Fruit fly (Drosophila melanogaster) whole organism, prepupa: ENCODE results near the gene CG3251.

ENCODE experiments used
- Blimp-1 ChIP-seq: fragments of 200-800 bp; sonication (Bioruptor generic); optimal IDR thresholded peaks from 3 replicates; lab custom pipeline; 2017; ENCODE audit warnings: missing biosample characterization, missing genetic modification characterization, mild to moderate bottlenecking, moderate library complexity, missing genetic modification reagents
- CG11294 ChIP-seq: fragments of 200-800 bp; sonication (Bioruptor generic); IDR thresholded peaks from 2 replicates; pipeline ENCODE4 v1.3.6; 2022; ENCODE audit warnings: missing biosample characterization, missing genetic modification characterization
- CG6163 ChIP-seq: fragments of 200-800 bp; sonication (Bioruptor generic); IDR thresholded peaks from 3 replicates; pipeline ENCODE4 v1.3.6; 2022; ENCODE audit warnings: missing biosample characterization, missing genetic modification characterization
- CG6276 ChIP-seq: fragments of 200-800 bp; sonication (Bioruptor generic); optimal IDR thresholded peaks from 2 replicates; lab custom pipeline; 2017; ENCODE audit warnings: missing biosample characterization, mild to moderate bottlenecking, missing genetic modification characterization
- CG6792 ChIP-seq: fragments of 200-800 bp; sonication (Bioruptor generic); optimal IDR thresholded peaks from 3 replicates; lab custom pipeline; 2016; ENCODE audit warnings: missing biosample characterization, missing genetic modification characterization
- CG8119 ChIP-seq: fragments of 200-800 bp; sonication (Bioruptor generic); IDR thresholded peaks from 3 replicates; pipeline ENCODE4 v1.3.6; 2022; ENCODE audit warnings: missing biosample characterization, missing genetic modification characterization
- CG9139 ChIP-seq: fragments of 200-800 bp; sonication (Bioruptor generic); optimal IDR thresholded peaks from 3 replicates; lab custom pipeline; 2017; ENCODE audit warnings: missing biosample characterization, mild to moderate bottlenecking, missing genetic modification characterization
- Eip75B ChIP-seq: fragments of 200-800 bp; sonication (Bioruptor generic); optimal IDR thresholded peaks from 3 replicates; lab custom pipeline; 2016; ENCODE audit warnings: missing biosample characterization, missing genetic modification characterization
- Eip78C ChIP-seq: fragments of 200-800 bp; sonication (Bioruptor generic); peaks from one replicate; lab custom pipeline; 2016; ENCODE audit warnings: missing biosample characterization, missing genetic modification characterization
- Lpt ChIP-seq: fragments of 200-800 bp; sonication (Bioruptor generic); optimal IDR thresholded peaks from 3 replicates; lab custom pipeline; 2016; ENCODE audit warnings: missing biosample characterization, missing genetic modification characterization
- Sox15 ChIP-seq: fragments of 200-800 bp; sonication (Bioruptor generic); optimal IDR thresholded peaks from 3 replicates; lab custom pipeline; 2016; ENCODE audit warnings: missing biosample characterization, missing genetic modification characterization
- ss ChIP-seq, 2 experiments: fragments of 200-800 bp; sonication (Bioruptor generic); optimal IDR thresholded peaks; 2 replicates in 1 of 2; 3 replicates in 1 of 2; lab custom pipeline; 2017 to 2018; ENCODE audit warnings: mild to moderate bottlenecking in 2 of 2, missing biosample characterization in 2 of 2, missing genetic modification characterization in 2 of 2, moderate library complexity in 1 of 2

dm6 chr2L:4640996-4641395, 49.5 kb downstream of the CG3251 start, which contains the start of gene BG642163:
- TF ChIP-seq Eip75B (GFP tag; lab: Kevin White, UChicago), result no peak
- TF ChIP-seq CG11294 (GFP tag; lab: Robert Waterston, UW), result no peak
- TF ChIP-seq CG8119 (GFP tag; lab: Robert Waterston, UW), result no peak
- no peak for TF ChIP-seq Blimp-1 (GFP tag; lab: Kevin White, UChicago)
- no peak for TF ChIP-seq CG6163 (GFP tag; lab: Robert Waterston, UW)
- peak; percentile 28 for TF ChIP-seq Eip78C
- no peak for TF ChIP-seq CG6792 (GFP tag; lab: Kevin White, UChicago)
- no peak for TF ChIP-seq CG6276
- no peak for TF ChIP-seq ss (GFP tag; optimal IDR thresholded peaks at IDR 0.05; lab: Kevin White, UChicago)
- no peak for TF ChIP-seq CG9139
- TF ChIP-seq Sox15 (GFP tag; lab: Kevin White, UChicago), result no peak
- TF ChIP-seq Lpt (GFP tag; lab: Kevin White, UChicago), result no peak
